Fruit fly (Drosophila melanogaster) whole organism, embryonic: Measurements from ENCODE around the gene Tpst.

Experiments
- CG15696 ChIP-seq: fragments of 200-800 bp; sonication (Bioruptor generic); optimal IDR thresholded peaks from 2 replicates; lab custom pipeline; 2019; ENCODE audit warnings: missing biosample characterization, mild to moderate bottlenecking, missing genetic modification characterization, moderate library complexity
- CG34422 ChIP-seq: fragments of 200-800 bp; sonication (Bioruptor generic); IDR thresholded peaks from 3 replicates; pipeline ENCODE4 v1.3.6; 2022; ENCODE audit warnings: missing biosample characterization, missing genetic modification characterization
- CG8924 ChIP-seq: fragments of 200-800 bp; optimal IDR thresholded peaks from 3 replicates; lab custom pipeline; 2019; ENCODE audit warnings: missing biosample characterization, mild to moderate bottlenecking, missing genetic modification characterization, moderate library complexity
- Dp ChIP-seq: fragments of 200-800 bp; sonication (Bioruptor generic); optimal IDR thresholded peaks from 2 replicates; lab custom pipeline; 2018; ENCODE audit warnings: missing biosample characterization, mild to moderate bottlenecking, missing genetic modification characterization, moderate library complexity
- Sox102F ChIP-seq: fragments of 200-800 bp; sonication (Bioruptor generic); optimal IDR thresholded peaks from 2 replicates; lab custom pipeline; 2018; ENCODE audit warnings: missing biosample characterization, mild to moderate bottlenecking, missing genetic modification characterization, moderate library complexity
- Stat92E ChIP-seq, 3 experiments: fragments of >200 bp in 2 of 3; fragments of 200-800 bp in 1 of 3; sonication (Bioruptor generic) in 1 of 3; optimal IDR thresholded peaks; 2 replicates each; lab custom pipeline; 2017 to 2019; ENCODE audit warnings: missing biosample characterization in 3 of 3, missing genetic modification characterization in 3 of 3, mild to moderate bottlenecking in 1 of 3, moderate library complexity in 1 of 3
- ems ChIP-seq: fragments of 200-800 bp; sonication (Bioruptor generic); optimal IDR thresholded peaks from 3 replicates; lab custom pipeline; 2016; ENCODE audit warnings: missing biosample characterization, missing genetic modification characterization
- jing ChIP-seq: fragments of 200-800 bp; sonication (Bioruptor generic); optimal IDR thresholded peaks from 2 replicates; lab custom pipeline; 2018; ENCODE audit warnings: missing biosample characterization, mild to moderate bottlenecking, missing genetic modification characterization
- kni ChIP-seq: fragments of 200-800 bp; sonication (Bioruptor generic); optimal IDR thresholded peaks from 3 replicates; lab custom pipeline; 2017; ENCODE audit warnings: mild to moderate bottlenecking, missing biosample characterization, missing genetic modification reagents, missing genetic modification characterization

DNA sequence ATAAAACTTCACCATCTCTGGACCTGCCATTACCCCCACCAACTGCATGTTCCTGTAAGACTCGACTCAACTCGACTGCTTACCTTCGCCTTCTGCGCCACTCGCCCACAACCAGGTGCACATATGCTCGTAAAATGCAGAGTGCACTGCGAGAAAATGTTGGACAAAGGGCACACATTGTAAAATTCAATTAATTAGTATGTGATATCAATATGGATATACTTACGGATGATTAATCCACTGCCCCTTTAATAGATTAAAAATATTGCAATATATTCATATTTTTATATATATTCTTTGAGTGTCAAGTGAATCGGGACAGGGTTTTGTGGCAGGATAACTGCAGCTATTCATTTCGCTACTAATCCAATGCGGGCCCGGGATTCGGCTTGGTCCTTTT lies 26.8 kb upstream of the Tpst start:
- no peak for TF ChIP-seq CG8924 (tag; lab: Kevin White, UChicago)
- no peak for TF ChIP-seq kni (GFP tag; lab: Kevin White, UChicago)
- no peak for TF ChIP-seq ems (GFP tag; lab: Kevin White, UChicago)
- TF ChIP-seq CG15696 (tag; lab: Kevin White, UChicago) = no peak
- TF ChIP-seq Stat92E (GFP tag; optimal IDR thresholded peaks at IDR 0.05; lab: Kevin White, UChicago) = no peak
- TF ChIP-seq Dp (GFP tag; lab: Kevin White, UChicago) = no peak
- no peak for TF ChIP-seq Sox102F (GFP tag; lab: Kevin White, UChicago)
- no peak for TF ChIP-seq CG34422 (GFP tag; lab: Robert Waterston, UW)
- no peak for TF ChIP-seq jing (GFP tag; lab: Kevin White, UChicago)
